Worm (Caenorhabditis elegans) whole organism, late embryonic: ENCODE measurements around the gene rps-18.

Experiments
- ceh-9 ChIP-seq: sonication (generic microtip); optimal IDR thresholded peaks from 2 replicates; lab custom pipeline; 2016; ENCODE audit warnings: mild to moderate bottlenecking, missing genetic modification characterization, inconsistent platforms, missing compliant biosample characterization
- sox-4 ChIP-seq: sonication (generic microtip); optimal IDR thresholded peaks from 2 replicates; lab custom pipeline; 2017; ENCODE audit warnings: mild to moderate bottlenecking, missing genetic modification characterization, inconsistent platforms, missing compliant biosample characterization
- zip-5 ChIP-seq: sonication (generic microtip); optimal IDR thresholded peaks from 2 replicates; lab custom pipeline; 2016; ENCODE audit warnings: missing genetic modification characterization, missing compliant biosample characterization

DNA sequence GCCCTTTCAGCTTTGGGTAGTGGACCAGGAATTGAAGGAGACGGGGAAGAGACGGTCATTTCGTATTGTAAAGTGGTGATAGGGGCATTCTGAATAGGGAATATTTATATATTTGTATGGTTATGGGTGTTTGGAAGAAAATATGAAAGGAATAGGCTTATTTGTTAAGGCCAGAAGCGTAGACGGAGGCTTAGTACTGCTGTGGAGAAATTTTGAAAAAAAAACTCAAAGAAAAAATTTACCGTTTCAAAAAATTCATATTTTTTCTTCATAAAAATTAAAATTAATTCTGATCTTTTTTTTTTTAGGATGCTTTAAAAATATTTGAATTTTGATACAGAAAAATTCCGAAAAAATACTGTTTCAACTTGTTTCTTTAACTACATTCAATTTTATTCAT is 3.5 kb downstream of the rps-18 start, which contains the start of gene hhat-2:
- TF ChIP-seq ceh-9 (tag; lab: Kevin White, UChicago) (no peak), sox-4 (tag; lab: Kevin White, UChicago) (no peak), zip-5 (tag; lab: Kevin White, UChicago) (no peak)
